Worm (Caenorhabditis elegans): ENCODE data around the gene nhr-178.

The nhr-178 gene

DNA sequence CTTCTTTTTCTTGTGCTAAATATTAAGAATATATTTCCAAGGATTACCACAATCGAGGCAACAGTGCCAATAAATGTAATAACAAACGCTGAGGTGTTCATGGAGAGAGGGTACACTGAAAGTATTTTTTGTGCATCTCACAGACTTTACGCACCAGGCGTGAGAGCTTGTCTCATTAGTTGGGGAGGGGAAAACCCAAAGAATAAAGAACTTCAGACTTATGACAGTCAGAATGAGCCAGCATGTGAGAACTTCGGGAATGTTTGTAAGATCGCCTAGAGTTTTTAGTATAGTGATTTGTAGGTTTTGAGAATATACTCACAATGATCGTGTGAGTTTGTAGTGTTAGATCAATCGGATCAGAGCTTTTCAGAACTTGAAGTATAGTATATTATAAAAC lies 7.0 kb upstream of the nhr-178 start, which contains the start of gene srbc-41:
Gene srbc-41, minus strand, starts transcription at position 101 of the 400 bp plus-strand sequence.
- no peak for TF ChIP-seq duxl-1 (tag; optimal IDR thresholded peaks at IDR 0.05; ENCODE audit: poor library complexity)
- no peak for TF ChIP-seq snpc-4 (tag; optimal IDR thresholded peaks at IDR 0.05)
- TF ChIP-seq lim-7 (GFP tag; IDR thresholded peaks at IDR 0.05): no peak
- TF ChIP-seq pqm-1 (tag; optimal IDR thresholded peaks at IDR 0.05): no peak
- TF ChIP-seq ceh-32 (tag; optimal IDR thresholded peaks at IDR 0.05; ENCODE audit: poor library complexity): no peak
- no peak for TF ChIP-seq nhr-28 (tag; optimal IDR thresholded peaks at IDR 0.05)
- no peak for TF ChIP-seq T26A8.4 (GFP tag; IDR thresholded peaks at IDR 0.05)
- TF ChIP-seq snpc-1.2 (GFP tag; IDR thresholded peaks at IDR 0.05): no peak
- TF ChIP-seq nhr-25 (tag; optimal IDR thresholded peaks at IDR 0.05; ENCODE audit: borderline replicate concordance, insufficient read depth): no peak
- TF ChIP-seq fkh-10 (GFP tag; optimal IDR thresholded peaks at IDR 0.05): no peak
- TF ChIP-seq dmd-9 (GFP tag; IDR thresholded peaks at IDR 0.05): no peak
- no peak for TF ChIP-seq F26F4.8 (GFP tag; conservative IDR thresholded peaks at IDR 0.05)
- no peak for TF ChIP-seq saeg-2 (GFP tag; IDR thresholded peaks at IDR 0.05)
- TF ChIP-seq mdl-1 (tag; optimal IDR thresholded peaks at IDR 0.05): no peak
- TF ChIP-seq skn-1 (tag; optimal IDR thresholded peaks at IDR 0.05): no peak
- TF ChIP-seq unc-130 (GFP tag; optimal IDR thresholded peaks at IDR 0.05): no peak
- TF ChIP-seq nhr-237 (tag; optimal IDR thresholded peaks at IDR 0.05): no peak
- TF ChIP-seq mep-1 (tag; optimal IDR thresholded peaks at IDR 0.05): no peak

DNA sequence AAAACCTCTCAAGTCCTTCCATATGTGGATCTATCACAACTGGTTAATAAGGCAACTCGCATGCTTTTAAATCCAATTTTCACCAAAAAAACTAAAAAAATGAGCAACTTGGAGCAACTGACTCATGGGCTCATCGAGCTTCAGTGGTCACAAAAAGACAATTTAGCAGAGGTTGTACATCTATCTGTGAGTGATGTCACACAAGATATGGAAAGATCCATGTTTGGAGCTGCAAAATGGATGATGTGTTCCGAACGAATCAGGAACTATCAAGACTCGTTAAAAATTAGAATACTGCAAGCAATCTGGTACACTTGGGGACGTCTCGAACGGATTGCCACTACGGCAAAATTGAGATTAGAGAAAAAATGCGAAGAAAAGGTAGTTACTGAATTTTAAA lies 3.8 kb upstream of the nhr-178 start:
- peak; percentile 95 for TF ChIP-seq aha-1 (tag)
- TF ChIP-seq unc-62 (GFP tag; optimal IDR thresholded peaks at IDR 0.05 in 1 of 2): peak in 1 of 2 experiments; percentile 1
- TF ChIP-seq unc-62 (tag; optimal IDR thresholded peaks at IDR 0.05): no peak
- TF ChIP-seq nhr-237 (tag; optimal IDR thresholded peaks at IDR 0.05): no peak

DNA sequence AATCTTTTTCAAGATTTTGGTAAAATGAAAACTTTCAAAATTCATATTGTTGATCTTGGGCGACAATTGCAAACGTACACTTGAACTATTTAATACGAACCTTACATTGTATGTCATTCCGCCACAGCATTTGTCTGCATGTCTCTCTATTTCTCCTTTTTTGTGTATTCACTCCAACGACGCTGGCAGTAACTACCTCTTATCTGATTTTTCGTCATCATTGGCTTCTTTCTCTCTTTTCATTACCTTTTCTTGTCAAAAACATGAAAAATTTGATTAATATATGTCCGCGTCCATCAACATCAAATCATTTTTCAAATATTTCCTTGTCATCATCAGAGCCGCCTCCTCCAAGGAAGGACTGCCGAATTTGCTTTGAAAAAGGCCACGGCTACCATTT lies 2.3 kb upstream of the nhr-178 start, which contains the start of gene nhr-177:
Gene nhr-177, plus strand, starts transcription at position 167 of the 400 bp plus-strand sequence.
- peak; percentile 65 for TF ChIP-seq dve-1 (tag; optimal IDR thresholded peaks at IDR 0.05; ENCODE audit: insufficient read depth)
- TF ChIP-seq hlh-11 (tag; optimal IDR thresholded peaks at IDR 0.05): peak; percentile 51
- TF ChIP-seq zag-1 (tag; optimal IDR thresholded peaks at IDR 0.05): no peak
- TF ChIP-seq nhr-11 (tag; optimal IDR thresholded peaks at IDR 0.05): no peak
- no peak for TF ChIP-seq lin-29 (GFP tag; IDR thresholded peaks at IDR 0.05)
- TF ChIP-seq nhr-237 (tag; optimal IDR thresholded peaks at IDR 0.05): no peak
- peak; percentile 15 for TF ChIP-seq mxl-3 (GFP tag; optimal IDR thresholded peaks at IDR 0.05)
- TF ChIP-seq fkh-10 (GFP tag; optimal IDR thresholded peaks at IDR 0.05): no peak
- TF ChIP-seq ama-1 (optimal IDR thresholded peaks at IDR 0.05): no peak
- TF ChIP-seq daf-16 (GFP tag; optimal IDR thresholded peaks at IDR 0.05): no peak
- peak; percentile 81 for TF ChIP-seq daf-16 (tag; optimal IDR thresholded peaks at IDR 0.05)
- no peak for TF ChIP-seq attf-4 (tag; optimal IDR thresholded peaks at IDR 0.05)
- no peak for TF ChIP-seq F10B5.3 (tag; optimal IDR thresholded peaks at IDR 0.05)
- TF ChIP-seq nhr-10 (tag; optimal IDR thresholded peaks at IDR 0.05): no peak
- TF ChIP-seq mes-2 (tag; optimal IDR thresholded peaks at IDR 0.05; ENCODE audit: poor library complexity, severe bottlenecking): no peak
- TF ChIP-seq spr-3 (GFP tag; optimal IDR thresholded peaks at IDR 0.05): no peak
- TF ChIP-seq ZK546.5 (tag; optimal IDR thresholded peaks at IDR 0.05): no peak
- TF ChIP-seq lsy-2 (tag; optimal IDR thresholded peaks at IDR 0.05): no peak
- TF ChIP-seq snpc-1.2 (GFP tag; IDR thresholded peaks at IDR 0.05): no peak
- no peak for TF ChIP-seq tag-97 (GFP tag; IDR thresholded peaks at IDR 0.05)
- no peak for TF ChIP-seq nhr-76 (tag; optimal IDR thresholded peaks at IDR 0.05)
- TF ChIP-seq rbr-2 (tag; optimal IDR thresholded peaks at IDR 0.05): no peak
- no peak for TF ChIP-seq skn-1 (tag; optimal IDR thresholded peaks at IDR 0.05)
- no peak for TF ChIP-seq sdz-12 (GFP tag; optimal IDR thresholded peaks at IDR 0.05)
- no peak for TF ChIP-seq ceh-82 (tag; optimal IDR thresholded peaks at IDR 0.05)
- no peak for TF ChIP-seq F44E2.7 (GFP tag; IDR thresholded peaks at IDR 0.05)
- no peak for TF ChIP-seq ZK337.2 (GFP tag; IDR thresholded peaks at IDR 0.05)
- no peak for TF ChIP-seq hmg-1.1 (GFP tag; IDR thresholded peaks at IDR 0.05)
- no peak for TF ChIP-seq ceh-62 (tag; optimal IDR thresholded peaks at IDR 0.05)
- no peak for TF ChIP-seq nhr-42 (GFP tag; IDR thresholded peaks at IDR 0.05)
- TF ChIP-seq php-3 (GFP tag; IDR thresholded peaks at IDR 0.05): peak; percentile 56; the same call in 1 of the 2 replicates
- no peak for TF ChIP-seq ces-1 (GFP tag; optimal IDR thresholded peaks at IDR 0.05)
- TF ChIP-seq dmd-6 (GFP tag; IDR thresholded peaks at IDR 0.05): peak; percentile 63

Data from whole organism, L4 larva.